Worm (Caenorhabditis elegans): ENCODE results near the gene sra-26.

- TF ChIP-seq zag-1 (tag; optimal IDR thresholded peaks at IDR 0.05) = no peak
- no peak for TF ChIP-seq unc-55 (GFP tag; optimal IDR thresholded peaks at IDR 0.05)
- no peak for TF ChIP-seq ZK546.5 (tag; optimal IDR thresholded peaks at IDR 0.05)
These were observed 34.8 kb downstream of the sra-26 start, which contains the start of gene klf-3 for ce11 chrII:6616770-6617169.
